Fruit fly (Drosophila melanogaster): Measurements from ENCODE around the gene CG32024.

Gene CG32024

dm6 chr3L:8852907-8853306 lies 45.5 kb downstream of the CG32024 start (continued):
- TF ChIP-seq CG11560 (tag; IDR thresholded peaks at IDR 0.05) = no peak
- TF ChIP-seq CG7745 (tag; optimal IDR thresholded peaks at IDR 0.05) = no peak
- TF ChIP-seq mam (GFP tag; optimal IDR thresholded peaks at IDR 0.05) = peak; percentile 38
- no peak for TF ChIP-seq CG8765 (GFP tag; IDR thresholded peaks at IDR 0.05)
- no peak for TF ChIP-seq eve (GFP tag; optimal IDR thresholded peaks at IDR 0.05)
- TF ChIP-seq phol (tag; optimal IDR thresholded peaks at IDR 0.05) = no peak
- peak; percentile 25 for TF ChIP-seq sug (tag; optimal IDR thresholded peaks at IDR 0.05)
- no peak for TF ChIP-seq CG11247 (GFP tag; IDR thresholded peaks at IDR 0.05)
- TF ChIP-seq Asciz (GFP tag; optimal IDR thresholded peaks at IDR 0.05) = no peak
- TF ChIP-seq Oaz (GFP tag; IDR thresholded peaks at IDR 0.05) = peak; percentile 30; the same call in 1 of the 2 replicates
- no peak for TF ChIP-seq ro (GFP tag; IDR thresholded peaks at IDR 0.05)
- TF ChIP-seq E2f2 (GFP tag; IDR thresholded peaks at IDR 0.05) = 0 out of 2 replicates have a peak, but pooled peaks have one; percentile 25
- no peak for TF ChIP-seq schlank (tag; optimal IDR thresholded peaks at IDR 0.05)
- no peak for TF ChIP-seq CG12659 (GFP tag; optimal IDR thresholded peaks at IDR 0.05)
- TF ChIP-seq CG12744 (GFP tag; optimal IDR thresholded peaks at IDR 0.05) = no peak
- TF ChIP-seq jing (GFP tag; optimal IDR thresholded peaks at IDR 0.05) = no peak
- TF ChIP-seq Sry-δ (GFP tag; optimal IDR thresholded peaks at IDR 0.05) = no peak
- TF ChIP-seq CG3281 (GFP tag; optimal IDR thresholded peaks at IDR 0.05) = peak; percentile 17
- no peak for TF ChIP-seq amos (GFP tag; IDR thresholded peaks at IDR 0.05; ENCODE audit: partially characterized antibody)
- TF ChIP-seq CG17361 (GFP tag; IDR thresholded peaks at IDR 0.05) = no peak
- TF ChIP-seq tup (GFP tag; optimal IDR thresholded peaks at IDR 0.05) = no peak
- TF ChIP-seq repo (GFP tag; optimal IDR thresholded peaks at IDR 0.05) = no peak
- no peak for TF ChIP-seq dati (GFP tag; IDR thresholded peaks at IDR 0.05)
- TF ChIP-seq CG11398 (GFP tag; optimal IDR thresholded peaks at IDR 0.05) = no peak
- TF ChIP-seq row (GFP tag; IDR thresholded peaks at IDR 0.05) = peak; percentile 61
- no peak for TF ChIP-seq Ets97D (GFP tag; optimal IDR thresholded peaks at IDR 0.05)
- no peak for TF ChIP-seq chm (GFP tag; IDR thresholded peaks at IDR 0.05)
- TF ChIP-seq CG7271 (tag; optimal IDR thresholded peaks at IDR 0.05) = no peak
- no peak for TF ChIP-seq btn (GFP tag; optimal IDR thresholded peaks at IDR 0.05)
- no peak for TF ChIP-seq CG12219 (GFP tag; optimal IDR thresholded peaks at IDR 0.05)
- 0 out of 2 replicates have a peak, but pooled peaks have one; percentile 15 for TF ChIP-seq CG17328 (GFP tag; IDR thresholded peaks at IDR 0.05)
- TF ChIP-seq GATAe (GFP tag; conservative IDR thresholded peaks at IDR 0.05) = no peak
- no peak for TF ChIP-seq tx (GFP tag; optimal IDR thresholded peaks at IDR 0.05)
- no peak for TF ChIP-seq nom (GFP tag; optimal IDR thresholded peaks at IDR 0.05)
- TF ChIP-seq Sox102F (GFP tag; optimal IDR thresholded peaks at IDR 0.05) = peak; percentile 22
- TF ChIP-seq slou (GFP tag; optimal IDR thresholded peaks at IDR 0.05) = no peak
- no peak for TF ChIP-seq Mad (GFP tag; optimal IDR thresholded peaks at IDR 0.05)
- TF ChIP-seq Mes4 (GFP tag; optimal IDR thresholded peaks at IDR 0.05) = no peak
- TF ChIP-seq h (optimal IDR thresholded peaks at IDR 0.05) = no peak
- TF ChIP-seq CG9727 (GFP tag; optimal IDR thresholded peaks at IDR 0.05) = no peak
- peak; percentile 12 for TF ChIP-seq Ssrp (tag; optimal IDR thresholded peaks at IDR 0.05)
- TF ChIP-seq CG2678 (tag; optimal IDR thresholded peaks at IDR 0.05) = peak; percentile 31
- TF ChIP-seq CG13123 (GFP tag; optimal IDR thresholded peaks at IDR 0.05) = no peak
- TF ChIP-seq Nf-YB (GFP tag; optimal IDR thresholded peaks at IDR 0.05) = no peak
- no peak for TF ChIP-seq MESR4 (GFP tag; optimal IDR thresholded peaks at IDR 0.05)
- TF ChIP-seq Hmr (GFP tag; optimal IDR thresholded peaks at IDR 0.05) = peak; percentile 15
- TF ChIP-seq HmgD (GFP tag; optimal IDR thresholded peaks at IDR 0.05) = no peak
- TF ChIP-seq Mrtf (GFP tag; IDR thresholded peaks at IDR 0.05) = no peak
- TF ChIP-seq mirr (GFP tag; optimal IDR thresholded peaks at IDR 0.05) = no peak
- no peak for TF ChIP-seq CG6654 (GFP tag; optimal IDR thresholded peaks at IDR 0.05)
- no peak for TF ChIP-seq CG13287 (GFP tag; IDR thresholded peaks at IDR 0.05; ENCODE audit: partially characterized antibody)
- TF ChIP-seq CG2712 (tag; optimal IDR thresholded peaks at IDR 0.05) = peak; percentile 16

All from whole organism, embryonic.